Worm (Caenorhabditis elegans): ENCODE results near the gene srt-39.
A peak's percentile ranks its signal among the peaks of the same experiment; 100 is the strongest.

ce11 chrV:12533635-12534150, 49.0 kb downstream of the srt-39 start:
- TF ChIP-seq elt-1 (tag; optimal IDR thresholded peaks at IDR 0.05) (peak; percentile 25), nhr-237 (tag; optimal IDR thresholded peaks at IDR 0.05) (no peak), eor-1 (tag; optimal IDR thresholded peaks at IDR 0.05) (no peak), nhr-67 (tag; optimal IDR thresholded peaks at IDR 0.05) (no peak)
